Fruit fly (Drosophila melanogaster) whole organism, pupa: ENCODE results near the gene CG15912.

ENCODE experiments used
- CG4496 ChIP-seq: fragments of 200-800 bp; sonication (Bioruptor generic); IDR thresholded peaks from 3 replicates; pipeline ENCODE4 v1.3.6; 2022; ENCODE audit warnings: missing biosample characterization, missing genetic modification characterization
- EcR ChIP-seq: fragments of 200-800 bp; sonication (Bioruptor generic); optimal IDR thresholded peaks from 3 replicates; lab custom pipeline; 2019; ENCODE audit warnings: missing biosample characterization, missing genetic modification characterization, mild to moderate bottlenecking, moderate library complexity, missing genetic modification reagents
- gl ChIP-seq: fragments of 200-800 bp; sonication (Bioruptor generic); optimal IDR thresholded peaks from 2 replicates; lab custom pipeline; 2018; ENCODE audit warnings: missing biosample characterization, mild to moderate bottlenecking, missing genetic modification characterization

DNA sequence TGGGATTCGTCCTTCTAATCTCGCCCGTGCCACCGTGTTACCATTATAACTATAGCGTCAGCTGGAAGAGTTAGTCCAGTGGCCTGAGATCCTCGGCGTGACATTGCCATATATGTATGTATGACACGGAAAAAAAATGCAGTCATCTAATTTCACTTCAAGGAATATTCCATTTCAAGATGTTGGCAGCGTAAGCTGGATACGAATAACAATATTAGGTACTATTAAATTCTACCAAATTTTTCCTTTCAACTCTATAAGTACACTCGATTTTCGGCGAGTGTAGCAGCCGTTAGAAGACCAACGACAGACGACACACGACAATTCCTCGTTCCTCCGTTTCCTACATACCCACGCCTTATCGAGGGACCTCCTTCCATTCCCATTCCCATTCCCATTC is 16.1 kb downstream of the CG15912 start:
- TF ChIP-seq EcR (GFP tag; lab: Kevin White, UChicago) (no peak), gl (tag; lab: Kevin White, UChicago) (no peak), CG4496 (GFP tag; lab: Robert Waterston, UW) (no peak)
